Fruit fly (Drosophila melanogaster) whole organism, embryonic: ENCODE results near the gene CG4596.

Experiments used
- CG10654 ChIP-seq: fragments of 200-800 bp; sonication (Bioruptor generic); optimal IDR thresholded peaks from 2 replicates; lab custom pipeline; 2016; ENCODE audit warnings: missing biosample characterization, missing genetic modification characterization
- CG12659 ChIP-seq: fragments of 200-800 bp; sonication (Bioruptor generic); optimal IDR thresholded peaks from 3 replicates; lab custom pipeline; 2017; ENCODE audit warnings: mild to moderate bottlenecking, missing biosample characterization, missing genetic modification reagents, missing genetic modification characterization
- CG15696 ChIP-seq: fragments of 200-800 bp; sonication (Bioruptor generic); optimal IDR thresholded peaks from 2 replicates; lab custom pipeline; 2019; ENCODE audit warnings: missing biosample characterization, mild to moderate bottlenecking, missing genetic modification characterization, moderate library complexity
- CG16813 ChIP-seq: fragments of 200-800 bp; sonication (Bioruptor generic); IDR thresholded peaks from 3 replicates; pipeline ENCODE4 v1.3.6; 2022; ENCODE audit warnings: missing biosample characterization, missing genetic modification characterization; ENCODE audit not compliant: partially characterized antibody
- CG17568 ChIP-seq: fragments of 200-800 bp; sonication (Bioruptor generic); optimal IDR thresholded peaks from 2 replicates; lab custom pipeline; 2018; ENCODE audit warnings: missing biosample characterization, mild to moderate bottlenecking, missing genetic modification characterization, moderate library complexity
- CG18476 ChIP-seq: fragments of 200-800 bp; sonication (Bioruptor generic); optimal IDR thresholded peaks from 2 replicates; lab custom pipeline; 2016; ENCODE audit warnings: missing biosample characterization, mild to moderate bottlenecking, missing genetic modification characterization
- CG18599 ChIP-seq: fragments of 200-800 bp; sonication (Bioruptor generic); optimal IDR thresholded peaks from 3 replicates; lab custom pipeline; 2017; ENCODE audit warnings: missing biosample characterization, missing genetic modification characterization, mild to moderate bottlenecking, moderate library complexity, missing genetic modification reagents
- CG2120 ChIP-seq: fragments of 200-800 bp; sonication (Bioruptor generic); optimal IDR thresholded peaks from 3 replicates; lab custom pipeline; 2016; ENCODE audit warnings: missing biosample characterization, missing genetic modification characterization
- CG30020 ChIP-seq: fragments of 200-800 bp; optimal IDR thresholded peaks from 2 replicates; lab custom pipeline; 2019; ENCODE audit warnings: missing biosample characterization, mild to moderate bottlenecking, missing genetic modification characterization, moderate library complexity
- CG34376 ChIP-seq: fragments of 200-800 bp; sonication (Bioruptor generic); optimal IDR thresholded peaks from 2 replicates; lab custom pipeline; 2018; ENCODE audit warnings: missing biosample characterization, mild to moderate bottlenecking, missing genetic modification characterization
- CG34422 ChIP-seq: fragments of 200-800 bp; sonication (Bioruptor generic); IDR thresholded peaks from 3 replicates; pipeline ENCODE4 v1.3.6; 2022; ENCODE audit warnings: missing biosample characterization, missing genetic modification characterization
- CG3838 ChIP-seq: fragments of 200-800 bp; sonication (Bioruptor generic); optimal IDR thresholded peaks from 3 replicates; lab custom pipeline; 2016; ENCODE audit warnings: missing biosample characterization, missing genetic modification characterization
- CG4282 ChIP-seq: fragments of 200-800 bp; sonication (Bioruptor generic); optimal IDR thresholded peaks from 2 replicates; lab custom pipeline; 2016; ENCODE audit warnings: missing biosample characterization, missing genetic modification characterization
- CG4617 ChIP-seq: fragments of 200-800 bp; sonication (Bioruptor generic); optimal IDR thresholded peaks from 3 replicates; lab custom pipeline; 2016; ENCODE audit warnings: missing biosample characterization, missing genetic modification characterization, borderline replicate concordance
- CG6254 ChIP-seq: fragments of 200-800 bp; sonication (Bioruptor generic); optimal IDR thresholded peaks from 3 replicates; lab custom pipeline; 2017; ENCODE audit warnings: mild to moderate bottlenecking, missing biosample characterization, missing genetic modification reagents, missing genetic modification characterization
- CG7372 ChIP-seq: fragments of 200-800 bp; sonication (Bioruptor generic); IDR thresholded peaks from 2 replicates; pipeline ENCODE4 v1.3.6; 2022; ENCODE audit warnings: missing biosample characterization, missing genetic modification characterization
- CG7928 ChIP-seq: fragments of 200-800 bp; sonication (Bioruptor generic); optimal IDR thresholded peaks from 2 replicates; lab custom pipeline; 2017; ENCODE audit warnings: missing biosample characterization, mild to moderate bottlenecking, missing genetic modification characterization
- CG8359 ChIP-seq: fragments of 200-800 bp; sonication (Bioruptor generic); optimal IDR thresholded peaks from 2 replicates; lab custom pipeline; 2017; ENCODE audit warnings: missing biosample characterization, mild to moderate bottlenecking, missing genetic modification characterization, borderline replicate concordance
- CG9215 ChIP-seq: fragments of 200-800 bp; sonication (Bioruptor generic); IDR thresholded peaks from 2 replicates; pipeline ENCODE4 v1.3.6; 2022; ENCODE audit warnings: missing biosample characterization, missing genetic modification characterization
- CG9797 ChIP-seq: fragments of 200-800 bp; sonication (Bioruptor generic); optimal IDR thresholded peaks from 3 replicates; lab custom pipeline; 2018; ENCODE audit warnings: missing biosample characterization, mild to moderate bottlenecking, missing genetic modification characterization
- CG9817 ChIP-seq: fragments of 200-800 bp; sonication (Bioruptor generic); optimal IDR thresholded peaks from 2 replicates; lab custom pipeline; 2018; ENCODE audit warnings: missing biosample characterization, mild to moderate bottlenecking, missing genetic modification characterization, moderate library complexity
- CG9932 ChIP-seq: fragments of 200-800 bp; sonication (Bioruptor generic); IDR thresholded peaks from 2 replicates; pipeline ENCODE4 v1.3.6; 2022; ENCODE audit warnings: missing biosample characterization, missing genetic modification characterization
- D19A ChIP-seq: fragments of 200-800 bp; optimal IDR thresholded peaks from 3 replicates; lab custom pipeline; 2019; ENCODE audit warnings: missing biosample characterization, mild to moderate bottlenecking, missing genetic modification characterization, moderate library complexity
- Ets65A ChIP-seq: fragments of 200-800 bp; sonication (Bioruptor generic); peaks from one replicate; lab custom pipeline; 2016; ENCODE audit warnings: missing biosample characterization, missing genetic modification characterization
- Ets97D ChIP-seq: fragments of 200-800 bp; sonication (Bioruptor generic); optimal IDR thresholded peaks from 3 replicates; lab custom pipeline; 2016; ENCODE audit warnings: missing biosample characterization, missing genetic modification characterization
- H2.0 ChIP-seq: fragments of 200-800 bp; sonication (Bioruptor generic); IDR thresholded peaks from 2 replicates; pipeline ENCODE4 v1.3.6; 2022; ENCODE audit warnings: missing biosample characterization, missing genetic modification characterization
- HLH54F ChIP-seq: fragments of 200-800 bp; sonication (Bioruptor generic); optimal IDR thresholded peaks from 3 replicates; lab custom pipeline; 2016; ENCODE audit warnings: missing biosample characterization, missing genetic modification characterization
- Hsf ChIP-seq: fragments of 200-800 bp; sonication (Bioruptor generic); optimal IDR thresholded peaks from 3 replicates; lab custom pipeline; 2016; ENCODE audit warnings: missing biosample characterization, missing genetic modification characterization
- Lhr ChIP-seq: fragments of 200-800 bp; sonication (Bioruptor generic); optimal IDR thresholded peaks from 3 replicates; lab custom pipeline; 2017; ENCODE audit warnings: mild to moderate bottlenecking, missing biosample characterization, missing genetic modification reagents, missing genetic modification characterization
- MESR4 ChIP-seq: fragments of 200-800 bp; sonication (Bioruptor generic); optimal IDR thresholded peaks from 2 replicates; lab custom pipeline; 2018; ENCODE audit warnings: missing biosample characterization, mild to moderate bottlenecking, missing genetic modification characterization, moderate library complexity
- Med ChIP-seq: fragments of 200-800 bp; sonication (Bioruptor generic); peaks from one replicate; lab custom pipeline; 2016; ENCODE audit warnings: missing biosample characterization, missing genetic modification characterization, mild to moderate bottlenecking, inconsistent platforms, moderate library complexity
- Mes4 ChIP-seq: fragments of 200-800 bp; sonication (Bioruptor generic); optimal IDR thresholded peaks from 2 replicates; lab custom pipeline; 2016; ENCODE audit warnings: missing biosample characterization, missing genetic modification characterization
- YL-1 ChIP-seq: fragments of 200-800 bp; sonication (Bioruptor generic); optimal IDR thresholded peaks from 3 replicates; lab custom pipeline; 2017; ENCODE audit warnings: missing biosample characterization, mild to moderate bottlenecking, missing genetic modification characterization
- bab2 ChIP-seq: fragments of 200-800 bp; sonication (Bioruptor generic); optimal IDR thresholded peaks from 2 replicates; lab custom pipeline; 2016; ENCODE audit warnings: missing biosample characterization, missing genetic modification characterization
- cas ChIP-seq: fragments of 200-800 bp; sonication (Bioruptor generic); IDR thresholded peaks from 2 replicates; pipeline ENCODE4 v1.3.6; 2022; ENCODE audit warnings: missing biosample characterization, missing genetic modification characterization
- dmrt11E ChIP-seq: fragments of 200-800 bp; sonication (Bioruptor generic); optimal IDR thresholded peaks from 3 replicates; lab custom pipeline; 2018; ENCODE audit warnings: missing biosample characterization, mild to moderate bottlenecking, missing genetic modification characterization, moderate library complexity
- ems ChIP-seq: fragments of 200-800 bp; sonication (Bioruptor generic); optimal IDR thresholded peaks from 3 replicates; lab custom pipeline; 2016; ENCODE audit warnings: missing biosample characterization, missing genetic modification characterization
- fd64A ChIP-seq: fragments of 200-800 bp; sonication (Bioruptor generic); optimal IDR thresholded peaks from 3 replicates; lab custom pipeline; 2018; ENCODE audit warnings: missing biosample characterization, mild to moderate bottlenecking, missing genetic modification characterization
- gsb ChIP-seq: fragments of 200-800 bp; sonication (Bioruptor generic); IDR thresholded peaks from 2 replicates; pipeline ENCODE4 v1.3.6; 2022; ENCODE audit warnings: missing biosample characterization, missing genetic modification characterization
- lbe ChIP-seq: fragments of 200-800 bp; sonication (Bioruptor generic); optimal IDR thresholded peaks from 2 replicates; lab custom pipeline; 2016; ENCODE audit warnings: missing biosample characterization, mild to moderate bottlenecking, missing genetic modification characterization
- nerfin-1 ChIP-seq: fragments of 200-800 bp; sonication (Bioruptor generic); optimal IDR thresholded peaks from 3 replicates; lab custom pipeline; 2019; ENCODE audit warnings: missing biosample characterization, mild to moderate bottlenecking, missing genetic modification characterization, moderate library complexity
- pho ChIP-seq: fragments of 200-800 bp; sonication (Bioruptor generic); optimal IDR thresholded peaks from 2 replicates; lab custom pipeline; 2016; ENCODE audit warnings: missing biosample characterization, missing genetic modification characterization
- phol ChIP-seq: fragments of 200-800 bp; sonication (Bioruptor generic); optimal IDR thresholded peaks from 3 replicates; lab custom pipeline; 2018; ENCODE audit warnings: missing biosample characterization, mild to moderate bottlenecking, missing genetic modification characterization, moderate library complexity
- pros ChIP-seq: fragments of 200-800 bp; sonication (Bioruptor generic); optimal IDR thresholded peaks from 3 replicates; lab custom pipeline; 2019; ENCODE audit warnings: missing biosample characterization, mild to moderate bottlenecking, missing genetic modification characterization, moderate library complexity
- pzg ChIP-seq: fragments of 200-800 bp; sonication (Bioruptor generic); optimal IDR thresholded peaks from 3 replicates; lab custom pipeline; 2018; ENCODE audit warnings: missing biosample characterization, mild to moderate bottlenecking, missing genetic modification characterization, moderate library complexity
- ro ChIP-seq: fragments of 200-800 bp; sonication (Bioruptor generic); IDR thresholded peaks from 2 replicates; pipeline ENCODE4 v1.3.6; 2022; ENCODE audit warnings: missing biosample characterization, missing genetic modification characterization
- sna ChIP-seq: fragments of 200-800 bp; sonication (Bioruptor generic); IDR thresholded peaks from 2 replicates; pipeline ENCODE4 v1.3.6; 2022; ENCODE audit warnings: missing biosample characterization, missing genetic modification characterization; ENCODE audit not compliant: partially characterized antibody
- tll ChIP-seq, 2 experiments: fragments of 200-800 bp in 1 of 2; fragments of >200 bp in 1 of 2; sonication (Bioruptor generic) in 1 of 2; optimal IDR thresholded peaks; 2 replicates each; lab custom pipeline; 2017 to 2019; ENCODE audit warnings: missing biosample characterization in 2 of 2, missing genetic modification characterization in 2 of 2, mild to moderate bottlenecking in 1 of 2, moderate library complexity in 1 of 2
- vnd ChIP-seq: fragments of 200-800 bp; sonication (Bioruptor generic); IDR thresholded peaks from 3 replicates; pipeline ENCODE4 v1.3.6; 2022; ENCODE audit warnings: missing biosample characterization, missing genetic modification characterization; ENCODE audit not compliant: partially characterized antibody
- zen2 ChIP-seq: fragments of 200-800 bp; sonication (Bioruptor generic); IDR thresholded peaks from 3 replicates; pipeline ENCODE4 v1.3.6; 2022; ENCODE audit warnings: missing biosample characterization, missing genetic modification characterization; ENCODE audit not compliant: partially characterized antibody

Gene CG4596

DNA sequence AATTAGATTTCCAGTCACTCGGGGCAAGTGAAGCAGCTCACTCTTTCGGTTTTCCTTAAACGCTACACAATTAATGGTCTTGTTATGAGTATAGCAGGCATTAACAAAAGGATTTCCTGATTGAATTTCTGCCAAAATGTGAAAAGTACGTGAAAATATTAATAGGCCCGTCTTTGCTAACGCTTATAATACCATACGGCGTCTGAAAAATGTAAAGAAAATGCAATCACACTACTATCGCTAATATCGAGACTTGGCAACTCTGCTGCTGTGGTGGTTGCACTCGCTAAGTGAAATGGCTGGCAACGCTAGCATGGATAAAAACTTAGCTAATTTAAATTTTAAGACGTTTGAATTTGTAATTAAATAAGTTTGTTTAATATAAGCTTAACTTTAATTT lies 20.5 kb downstream of the CG4596 start, which contains the start of gene CG6621 (continued):
- TF ChIP-seq CG9215 (GFP tag; lab: Robert Waterston, UW) (no peak), vnd (peak; percentile 37; the same call in 1 of the 3 replicates), cas (GFP tag; lab: Robert Waterston, UW) (no peak), Hsf (no peak), MESR4 (GFP tag; lab: Kevin White, UChicago) (peak; percentile 64), phol (tag; lab: Kevin White, UChicago) (peak; percentile 71), HLH54F (GFP tag; lab: Kevin White, UChicago) (peak; percentile 10), fd64A (no peak), pho (GFP tag; lab: Kevin White, UChicago) (peak; percentile 4), CG18599 (GFP tag; lab: Kevin White, UChicago) (no peak), Ets97D (peak; percentile 90), CG17568 (GFP tag; lab: Kevin White, UChicago) (no peak), ems (GFP tag; lab: Kevin White, UChicago) (peak; percentile 46), CG9932 (GFP tag; lab: Robert Waterston, UW) (peak; percentile 48; the same call in 1 of the 2 replicates), CG4282 (GFP tag; lab: Kevin White, UChicago) (no peak), CG12659 (GFP tag; lab: Kevin White, UChicago) (peak; percentile 77), CG8359 (GFP tag; lab: Kevin White, UChicago) (no peak), Med (GFP tag; lab: Kevin White, UChicago) (peak; percentile 93), YL-1 (GFP tag; lab: Kevin White, UChicago) (peak; percentile 82), CG30020 (tag; lab: Kevin White, UChicago) (no peak), CG10654 (GFP tag; lab: Kevin White, UChicago) (no peak), CG16813 (GFP tag; lab: Robert Waterston, UW) (peak; percentile 70), Mes4 (GFP tag; lab: Kevin White, UChicago) (no peak), CG6254 (no peak), H2.0 (GFP tag; lab: Robert Waterston, UW) (no peak), Ets65A (GFP tag; lab: Kevin White, UChicago) (peak; percentile 84), Lhr (GFP tag; lab: Kevin White, UChicago) (peak; percentile 96), tll (GFP tag; optimal IDR thresholded peaks at IDR 0.05; lab: Kevin White, UChicago) (no peak), CG7372 (GFP tag; lab: Robert Waterston, UW) (no peak), CG3838 (GFP tag; lab: Kevin White, UChicago) (no peak), dmrt11E (no peak), bab2 (GFP tag; lab: Kevin White, UChicago) (no peak), nerfin-1 (peak; percentile 2), pros (GFP tag; lab: Kevin White, UChicago) (no peak), ro (no peak), pzg (peak; percentile 98), CG34376 (no peak), CG15696 (tag; lab: Kevin White, UChicago) (no peak), lbe (GFP tag; lab: Kevin White, UChicago) (no peak), D19A (tag; lab: Kevin White, UChicago) (no peak), CG9817 (tag; lab: Kevin White, UChicago) (peak; percentile 31), CG34422 (GFP tag; lab: Robert Waterston, UW) (peak; percentile 43; the same call in 2 of the 3 replicates), gsb (GFP tag; lab: Robert Waterston, UW) (no peak), sna (GFP tag; lab: Robert Waterston, UW) (no peak), CG18476 (GFP tag; lab: Kevin White, UChicago) (no peak), CG9797 (GFP tag; lab: Kevin White, UChicago) (peak; percentile 93), CG7928 (GFP tag; lab: Kevin White, UChicago) (peak; percentile 31), CG4617 (peak; percentile 85), CG2120 (peak; percentile 61), zen2 (peak; percentile 15; the same call in 1 of the 3 replicates)
